Worm (Caenorhabditis elegans) whole organism, L1 larva: ENCODE data around the gene F11A5.17.

Experiments
- C04F5.9 ChIP-seq: sonication (generic microtip); optimal IDR thresholded peaks from 2 replicates; lab custom pipeline; 2016; ENCODE audit warnings: missing genetic modification characterization, missing compliant biosample characterization
- C34B4.2 ChIP-seq: sonication (generic microtip); optimal IDR thresholded peaks from 2 replicates; lab custom pipeline; 2017; ENCODE audit warnings: mild to moderate bottlenecking, missing genetic modification characterization, missing compliant biosample characterization
- F16B12.6 ChIP-seq: fragments of 150-350 bp; optimal IDR thresholded peaks from 2 replicates; lab custom pipeline; 2014; ENCODE audit warnings: missing biosample characterization, missing genetic modification characterization
- Y116A8C.19 ChIP-seq: sonication (generic microtip); optimal IDR thresholded peaks from 2 replicates; lab custom pipeline; 2016; ENCODE audit warnings: missing compliant biosample characterization, missing genetic modification characterization, borderline replicate concordance
- aly-2 ChIP-seq: fragments of 150-350 bp; optimal IDR thresholded peaks from 2 replicates; lab custom pipeline; 2014; ENCODE audit warnings: missing biosample characterization, missing genetic modification characterization
- ama-1 ChIP-seq: fragments of 150-350 bp; optimal IDR thresholded peaks from 2 replicates; lab custom pipeline; 2014
- blmp-1 ChIP-seq: fragments of 150-350 bp; optimal IDR thresholded peaks from 2 replicates; lab custom pipeline; 2014; ENCODE audit warnings: missing biosample characterization, missing genetic modification characterization
- ceh-88 ChIP-seq: fragments of 200-800 bp; sonication (Bioruptor generic); IDR thresholded peaks from 2 replicates; pipeline ENCODE4 v1.3.6; 2022; ENCODE audit warnings: missing genetic modification characterization, missing compliant biosample characterization
- dpl-1 ChIP-seq, 3 experiments: fragments of 150-350 bp in 2 of 3; sonication (generic microtip) in 1 of 3; optimal IDR thresholded peaks; 2 replicates each; lab custom pipeline; 2014 to 2017; ENCODE audit warnings: missing biosample characterization in 3 of 3, missing genetic modification characterization in 3 of 3, missing genetic modification reagents in 3 of 3
- elt-3 ChIP-seq, 6 experiments: fragments of 150-350 bp in 1 of 6; sonication (generic microtip); optimal IDR thresholded peaks; 2 replicates each; lab custom pipeline; 2017 to 2018; ENCODE audit warnings: missing biosample characterization in 6 of 6, missing genetic modification characterization in 6 of 6, inconsistent platforms in 1 of 6
- fkh-8 ChIP-seq: sonication (generic microtip); optimal IDR thresholded peaks from 2 replicates; lab custom pipeline; 2016; ENCODE audit warnings: mild to moderate bottlenecking, missing genetic modification characterization, missing compliant biosample characterization
- grh-1 ChIP-seq: fragments of 200-800 bp; sonication (Bioruptor generic); IDR thresholded peaks from 2 replicates; pipeline ENCODE4 v1.3.6; 2022; ENCODE audit warnings: missing genetic modification reagents, missing genetic modification characterization, missing compliant biosample characterization
- hpl-2 ChIP-seq: fragments of 150-350 bp; optimal IDR thresholded peaks from 2 replicates; lab custom pipeline; 2014; ENCODE audit warnings: missing biosample characterization, missing genetic modification reagents, missing genetic modification characterization
- isw-1 ChIP-seq: fragments of 200-800 bp; sonication (Bioruptor generic); IDR thresholded peaks from 2 replicates; pipeline ENCODE4 v1.3.6; 2022; ENCODE audit warnings: missing genetic modification characterization, missing compliant biosample characterization
- lin-14 ChIP-seq: fragments of 200-800 bp; sonication (Bioruptor generic); optimal IDR thresholded peaks from 2 replicates; lab custom pipeline; 2018; ENCODE audit warnings: mild to moderate bottlenecking, missing genetic modification characterization, moderate library complexity, missing compliant biosample characterization
- lin-35 ChIP-seq, 2 experiments: fragments of 150-350 bp; optimal IDR thresholded peaks; 2 replicates each; lab custom pipeline; 2014; ENCODE audit warnings: missing biosample characterization in 2 of 2, missing genetic modification characterization in 2 of 2, missing genetic modification reagents in 2 of 2
- lin-39 ChIP-seq: fragments of 150-350 bp; optimal IDR thresholded peaks from 2 replicates; lab custom pipeline; 2014; ENCODE audit warnings: missing biosample characterization, missing genetic modification reagents, missing genetic modification characterization
- lir-3 ChIP-seq: sonication (generic microtip); optimal IDR thresholded peaks from 2 replicates; lab custom pipeline; 2016; ENCODE audit warnings: mild to moderate bottlenecking, missing genetic modification characterization, moderate library complexity, missing compliant biosample characterization; ENCODE audit not compliant: poor library complexity
- lsy-2 ChIP-seq, 2 experiments: fragments of 150-350 bp; optimal IDR thresholded peaks; 2 replicates each; lab custom pipeline; 2014; ENCODE audit warnings: missing biosample characterization in 2 of 2, missing genetic modification characterization in 2 of 2
- mep-1 ChIP-seq: fragments of 150-350 bp; optimal IDR thresholded peaks from 2 replicates; lab custom pipeline; 2014; ENCODE audit warnings: missing biosample characterization, missing genetic modification characterization
- nhr-12 ChIP-seq: sonication (generic microtip); optimal IDR thresholded peaks from 2 replicates; lab custom pipeline; 2017; ENCODE audit warnings: missing biosample characterization, missing genetic modification characterization
- nhr-20 ChIP-seq: sonication (generic microtip); optimal IDR thresholded peaks from 2 replicates; lab custom pipeline; 2016; ENCODE audit warnings: mild to moderate bottlenecking, missing genetic modification characterization, missing compliant biosample characterization
- nhr-28 ChIP-seq: fragments of 150-350 bp; optimal IDR thresholded peaks from 2 replicates; lab custom pipeline; 2014; ENCODE audit warnings: missing biosample characterization, missing genetic modification characterization
- nhr-77 ChIP-seq: fragments of 150-350 bp; optimal IDR thresholded peaks from 2 replicates; lab custom pipeline; 2014; ENCODE audit warnings: missing biosample characterization, missing genetic modification characterization
- pax-3 ChIP-seq: fragments of 200-800 bp; sonication (Bioruptor generic); optimal IDR thresholded peaks from 2 replicates; lab custom pipeline; 2018; ENCODE audit warnings: mild to moderate bottlenecking, missing genetic modification characterization, moderate library complexity, missing compliant biosample characterization
- pqm-1 ChIP-seq: sonication (generic microtip); optimal IDR thresholded peaks from 3 replicates; lab custom pipeline; 2017; ENCODE audit warnings: missing biosample characterization, missing genetic modification characterization
- rnt-1 ChIP-seq: sonication (generic microtip); optimal IDR thresholded peaks from 2 replicates; lab custom pipeline; 2016; ENCODE audit warnings: mild to moderate bottlenecking, missing genetic modification characterization, moderate library complexity, missing compliant biosample characterization
- skn-1 ChIP-seq: fragments of 150-350 bp; optimal IDR thresholded peaks from 2 replicates; lab custom pipeline; 2014; ENCODE audit warnings: missing biosample characterization, missing genetic modification characterization
- snpc-4 ChIP-seq: fragments of 150-350 bp; optimal IDR thresholded peaks from 2 replicates; lab custom pipeline; 2014; ENCODE audit warnings: missing biosample characterization, missing genetic modification characterization
- swsn-7 ChIP-seq: sonication (generic microtip); optimal IDR thresholded peaks from 2 replicates; lab custom pipeline; 2016; ENCODE audit warnings: missing genetic modification characterization, missing compliant biosample characterization
- tlp-1 ChIP-seq: fragments of 150-350 bp; optimal IDR thresholded peaks from 2 replicates; lab custom pipeline; 2014; ENCODE audit warnings: missing biosample characterization, missing genetic modification characterization
- unc-130 ChIP-seq: fragments of 150-350 bp; optimal IDR thresholded peaks from 2 replicates; lab custom pipeline; 2017; ENCODE audit warnings: missing biosample characterization, missing genetic modification characterization, inconsistent platforms
- unc-30 ChIP-seq: sonication (generic microtip); optimal IDR thresholded peaks from 2 replicates; lab custom pipeline; 2017; ENCODE audit warnings: missing biosample characterization, missing genetic modification characterization
- unc-62 ChIP-seq: fragments of 150-350 bp; optimal IDR thresholded peaks from 2 replicates; lab custom pipeline; 2014; ENCODE audit warnings: missing biosample characterization, missing genetic modification reagents, missing genetic modification characterization
- unc-98 ChIP-seq: fragments of 200-800 bp; sonication (Bioruptor generic); IDR thresholded peaks from 2 replicates; pipeline ENCODE4 v1.3.6; 2022; ENCODE audit warnings: missing genetic modification characterization, missing compliant biosample characterization
- vab-15 ChIP-seq: sonication (generic microtip); optimal IDR thresholded peaks from 2 replicates; lab custom pipeline; 2017; ENCODE audit warnings: missing genotype, mild to moderate bottlenecking, missing genetic modification characterization, missing compliant biosample characterization
- zag-1 ChIP-seq: fragments of 150-350 bp; optimal IDR thresholded peaks from 2 replicates; lab custom pipeline; 2014; ENCODE audit warnings: missing biosample characterization, missing genetic modification characterization
- zip-4 ChIP-seq: fragments of 200-800 bp; sonication (Bioruptor generic); optimal IDR thresholded peaks from 2 replicates; lab custom pipeline; 2018; ENCODE audit warnings: mild to moderate bottlenecking, missing genetic modification characterization, moderate library complexity, missing compliant biosample characterization

Gene F11A5.17

ce11 chrV:16201730-16202129, at the start of gene F11A5.17:
Gene F11A5.17, plus strand, starts transcription at chrV:16202030.
- TF ChIP-seq unc-98 (GFP tag; lab: Robert Waterston, UW) = no peak
- no peak for TF ChIP-seq tlp-1 (tag; lab: Kevin White, UChicago)
- TF ChIP-seq mep-1 = no peak
- TF ChIP-seq blmp-1 = no peak
- no peak for TF ChIP-seq zag-1 (tag; lab: Kevin White, UChicago)
- no peak for TF ChIP-seq unc-130
- no peak for TF ChIP-seq lin-35 (GFP tag; optimal IDR thresholded peaks at IDR 0.05; lab: Kevin White, UChicago)
- no peak for TF ChIP-seq dpl-1 (GFP tag; optimal IDR thresholded peaks at IDR 0.05; lab: Kevin White, UChicago)
- TF ChIP-seq nhr-12 (tag; lab: Kevin White, UChicago) = no peak
- no peak for TF ChIP-seq F16B12.6 (tag; lab: Kevin White, UChicago)
- no peak for TF ChIP-seq ceh-88 (GFP tag; lab: Robert Waterston, UW)
- TF ChIP-seq nhr-28 (tag; lab: Kevin White, UChicago) = no peak
- TF ChIP-seq isw-1 (GFP tag; lab: Robert Waterston, UW) = no peak
- no peak for TF ChIP-seq lin-14 (GFP tag; lab: Kevin White, UChicago)

ce11 chrV:16153375-16153774, 48.5 kb upstream of the F11A5.17 start, which contains the start of gene str-254:
Gene str-254, minus strand, starts transcription at chrV:16153475.
- TF ChIP-seq snpc-4 (tag; lab: Kevin White, UChicago) (no peak), ama-1 (no peak), unc-30 (no peak), Y116A8C.19 (tag; lab: Kevin White, UChicago) (no peak), zip-4 (GFP tag; lab: Kevin White, UChicago) (no peak), grh-1 (GFP tag; lab: Robert Waterston, UW) (no peak), elt-3 (tag; optimal IDR thresholded peaks at IDR 0.05; lab: Kevin White, UChicago) (no peak), fkh-8 (no peak), nhr-77 (tag; lab: Kevin White, UChicago) (no peak), skn-1 (tag; lab: Kevin White, UChicago) (no peak), swsn-7 (tag; lab: Kevin White, UChicago) (no peak), rnt-1 (tag; lab: Kevin White, UChicago) (no peak), hpl-2 (no peak), ceh-88 (GFP tag; lab: Robert Waterston, UW) (no peak), lsy-2 (tag; optimal IDR thresholded peaks at IDR 0.05; lab: Kevin White, UChicago) (no peak), lin-35 (GFP tag; optimal IDR thresholded peaks at IDR 0.05; lab: Kevin White, UChicago) (no peak), aly-2 (no peak)
- TF ChIP-seq, all 84 proteins: peak for 0

- TF ChIP-seq C04F5.9 (tag; lab: Kevin White, UChicago) = no peak
These were observed 46.7 kb upstream of the F11A5.17 start, which contains the start of gene str-97 for ce11 chrV:16155111-16155510. Gene str-97, minus strand, starts transcription at chrV:16155211.

- TF ChIP-seq elt-3 (tag; optimal IDR thresholded peaks at IDR 0.05; lab: Kevin White, UChicago) (no peak), nhr-20 (tag; lab: Kevin White, UChicago) (no peak), C34B4.2 (tag; lab: Kevin White, UChicago) (no peak), lin-39 (tag; lab: Kevin White, UChicago) (no peak), unc-62 (no peak), vab-15 (no peak), lin-35 (GFP tag; optimal IDR thresholded peaks at IDR 0.05; lab: Kevin White, UChicago) (no peak), lir-3 (no peak), pqm-1 (tag; lab: Kevin White, UChicago) (no peak), pax-3 (tag; lab: Kevin White, UChicago) (no peak)
These were observed 43.4 kb upstream of the F11A5.17 start, which contains the start of gene str-99 for ce11 chrV:16158391-16158790. Gene str-99, minus strand, starts transcription at chrV:16158491.
